Fruit fly (Drosophila melanogaster) whole organism, embryonic: Measurements from ENCODE around the gene Fnta.

Source experiments
- CG10979 ChIP-seq: fragments of 200-800 bp; sonication (Bioruptor generic); optimal IDR thresholded peaks from 2 replicates; lab custom pipeline; 2018; ENCODE audit warnings: missing biosample characterization, mild to moderate bottlenecking, missing genetic modification characterization, moderate library complexity
- CG11085 ChIP-seq: fragments of 200-800 bp; sonication (Bioruptor generic); IDR thresholded peaks from 2 replicates; pipeline ENCODE4 v1.3.6; 2022; ENCODE audit warnings: missing biosample characterization, missing genetic modification characterization
- CG12155 ChIP-seq: fragments of 200-800 bp; sonication (Bioruptor generic); optimal IDR thresholded peaks from 3 replicates; lab custom pipeline; 2016; ENCODE audit warnings: missing biosample characterization, missing genetic modification characterization
- CG13624 ChIP-seq: fragments of 200-800 bp; sonication (Bioruptor generic); optimal IDR thresholded peaks from 2 replicates; lab custom pipeline; 2016; ENCODE audit warnings: missing biosample characterization, missing genetic modification characterization
- CG14965 ChIP-seq: fragments of 200-800 bp; sonication (Bioruptor generic); optimal IDR thresholded peaks from 2 replicates; lab custom pipeline; 2016; ENCODE audit warnings: missing biosample characterization, missing genetic modification characterization, borderline replicate concordance
- CG15011 ChIP-seq: fragments of 200-800 bp; sonication (Bioruptor generic); optimal IDR thresholded peaks from 3 replicates; lab custom pipeline; 2018; ENCODE audit warnings: missing biosample characterization, mild to moderate bottlenecking, missing genetic modification characterization
- CG15696 ChIP-seq: fragments of 200-800 bp; sonication (Bioruptor generic); optimal IDR thresholded peaks from 2 replicates; lab custom pipeline; 2019; ENCODE audit warnings: missing biosample characterization, mild to moderate bottlenecking, missing genetic modification characterization, moderate library complexity
- CG1603 ChIP-seq: fragments of 200-800 bp; sonication (Bioruptor generic); optimal IDR thresholded peaks from 2 replicates; lab custom pipeline; 2019; ENCODE audit warnings: missing biosample characterization, mild to moderate bottlenecking, missing genetic modification characterization, moderate library complexity
- CG16815 ChIP-seq: fragments of 200-800 bp; sonication (Bioruptor generic); optimal IDR thresholded peaks from 3 replicates; lab custom pipeline; 2017; ENCODE audit warnings: missing biosample characterization, mild to moderate bottlenecking, missing genetic modification characterization
- CG2129 ChIP-seq: fragments of 200-800 bp; sonication (Bioruptor generic); IDR thresholded peaks from 2 replicates; pipeline ENCODE4 v1.3.6; 2022; ENCODE audit warnings: missing biosample characterization, missing genetic modification characterization; ENCODE audit not compliant: partially characterized antibody
- CG2202 ChIP-seq: fragments of 200-800 bp; sonication (Bioruptor generic); optimal IDR thresholded peaks from 2 replicates; lab custom pipeline; 2018; ENCODE audit warnings: missing biosample characterization, mild to moderate bottlenecking, missing genetic modification characterization
- CG30020 ChIP-seq: fragments of 200-800 bp; optimal IDR thresholded peaks from 2 replicates; lab custom pipeline; 2019; ENCODE audit warnings: missing biosample characterization, mild to moderate bottlenecking, missing genetic modification characterization, moderate library complexity
- CG33557 ChIP-seq: fragments of 200-800 bp; sonication (Bioruptor generic); optimal IDR thresholded peaks from 2 replicates; lab custom pipeline; 2019; ENCODE audit warnings: missing biosample characterization, mild to moderate bottlenecking, missing genetic modification characterization, moderate library complexity
- CG3995 ChIP-seq: fragments of 200-800 bp; sonication (Bioruptor generic); optimal IDR thresholded peaks from 3 replicates; lab custom pipeline; 2016; ENCODE audit warnings: missing biosample characterization, missing genetic modification characterization
- CG4730 ChIP-seq: fragments of 200-800 bp; sonication (Bioruptor generic); IDR thresholded peaks from 2 replicates; pipeline ENCODE4 v1.3.6; 2022; ENCODE audit warnings: missing biosample characterization, missing genetic modification characterization
- CG4854 ChIP-seq: fragments of 200-800 bp; sonication (Bioruptor generic); optimal IDR thresholded peaks from 2 replicates; lab custom pipeline; 2016; ENCODE audit warnings: missing biosample characterization, missing genetic modification characterization, inconsistent platforms
- CG7357 ChIP-seq: fragments of 200-800 bp; sonication (Bioruptor generic); IDR thresholded peaks from 3 replicates; pipeline ENCODE4 v1.3.6; 2022; ENCODE audit warnings: missing biosample characterization, missing genetic modification characterization
- CG7372 ChIP-seq: fragments of 200-800 bp; sonication (Bioruptor generic); IDR thresholded peaks from 2 replicates; pipeline ENCODE4 v1.3.6; 2022; ENCODE audit warnings: missing biosample characterization, missing genetic modification characterization
- CG7745 ChIP-seq: fragments of 200-800 bp; sonication (Bioruptor generic); optimal IDR thresholded peaks from 2 replicates; lab custom pipeline; 2018; ENCODE audit warnings: missing biosample characterization, mild to moderate bottlenecking, missing genetic modification characterization, moderate library complexity
- CG8944 ChIP-seq: fragments of 200-800 bp; sonication (Bioruptor generic); optimal IDR thresholded peaks from 3 replicates; lab custom pipeline; 2016; ENCODE audit warnings: missing biosample characterization, missing genetic modification characterization
- D19A ChIP-seq: fragments of 200-800 bp; optimal IDR thresholded peaks from 3 replicates; lab custom pipeline; 2019; ENCODE audit warnings: missing biosample characterization, mild to moderate bottlenecking, missing genetic modification characterization, moderate library complexity
- HLH3B ChIP-seq: fragments of 200-800 bp; sonication (Bioruptor generic); IDR thresholded peaks from 2 replicates; pipeline ENCODE4 v1.3.6; 2022; ENCODE audit warnings: missing biosample characterization, missing genetic modification characterization
- Hr39 ChIP-seq: fragments of >200 bp; optimal IDR thresholded peaks from 2 replicates; lab custom pipeline; 2017
- Kr ChIP-seq: fragments of 200-800 bp; sonication (Bioruptor generic); optimal IDR thresholded peaks from 2 replicates; lab custom pipeline; 2017; ENCODE audit warnings: missing biosample characterization, mild to moderate bottlenecking, missing genetic modification characterization
- MBD-R2 ChIP-seq: fragments of 200-800 bp; sonication (Bioruptor generic); IDR thresholded peaks from 2 replicates; pipeline ENCODE4 v1.3.6; 2022; ENCODE audit warnings: missing biosample characterization, missing genetic modification characterization
- Mrtf ChIP-seq: fragments of 200-800 bp; sonication (Bioruptor generic); IDR thresholded peaks from 3 replicates; pipeline ENCODE4 v1.3.6; 2022; ENCODE audit warnings: missing biosample characterization, missing genetic modification characterization
- Opbp ChIP-seq: fragments of 200-800 bp; sonication (Bioruptor generic); IDR thresholded peaks from 3 replicates; pipeline ENCODE4 v1.3.6; 2022; ENCODE audit warnings: missing biosample characterization, missing genetic modification characterization; ENCODE audit not compliant: partially characterized antibody
- Ptx1 ChIP-seq: fragments of 200-800 bp; sonication (Bioruptor generic); IDR thresholded peaks from 2 replicates; pipeline ENCODE4 v1.3.6; 2022; ENCODE audit warnings: missing biosample characterization, missing genetic modification characterization
- Sry-δ ChIP-seq: fragments of 200-800 bp; sonication (Bioruptor generic); optimal IDR thresholded peaks from 2 replicates; lab custom pipeline; 2016; ENCODE audit warnings: missing biosample characterization, missing genetic modification characterization
- ash1 ChIP-seq: fragments of 200-800 bp; sonication (Bioruptor generic); optimal IDR thresholded peaks from 2 replicates; lab custom pipeline; 2018; ENCODE audit warnings: missing biosample characterization, mild to moderate bottlenecking, missing genetic modification characterization
- bcd ChIP-seq: fragments of 200-800 bp; sonication (Bioruptor generic); optimal IDR thresholded peaks from 2 replicates; lab custom pipeline; 2017; ENCODE audit warnings: missing biosample characterization, mild to moderate bottlenecking, missing genetic modification characterization
- cas ChIP-seq: fragments of 200-800 bp; sonication (Bioruptor generic); IDR thresholded peaks from 2 replicates; pipeline ENCODE4 v1.3.6; 2022; ENCODE audit warnings: missing biosample characterization, missing genetic modification characterization
- dan ChIP-seq: fragments of 200-800 bp; sonication (Bioruptor generic); IDR thresholded peaks from 2 replicates; pipeline ENCODE4 v1.3.6; 2022; ENCODE audit warnings: missing biosample characterization, missing genetic modification characterization
- eve ChIP-seq, 2 experiments: fragments of >200 bp; optimal IDR thresholded peaks; 2 replicates each; lab custom pipeline; 2017; ENCODE audit warnings: missing biosample characterization in 2 of 2, missing genetic modification characterization in 2 of 2
- fd3F ChIP-seq: fragments of 200-800 bp; sonication (Bioruptor generic); optimal IDR thresholded peaks from 2 replicates; lab custom pipeline; 2018; ENCODE audit warnings: missing biosample characterization, mild to moderate bottlenecking, missing genetic modification characterization, moderate library complexity
- gcm ChIP-seq: fragments of 200-800 bp; sonication (Bioruptor generic); optimal IDR thresholded peaks from 2 replicates; lab custom pipeline; 2019; ENCODE audit warnings: missing biosample characterization, mild to moderate bottlenecking, missing genetic modification characterization, moderate library complexity
- hbn ChIP-seq: fragments of 200-800 bp; sonication (Bioruptor generic); IDR thresholded peaks from 2 replicates; pipeline ENCODE4 v1.3.6; 2022; ENCODE audit warnings: missing biosample characterization, missing genetic modification characterization; ENCODE audit not compliant: partially characterized antibody
- lbe ChIP-seq: fragments of 200-800 bp; sonication (Bioruptor generic); optimal IDR thresholded peaks from 2 replicates; lab custom pipeline; 2016; ENCODE audit warnings: missing biosample characterization, mild to moderate bottlenecking, missing genetic modification characterization
- nom ChIP-seq: fragments of 200-800 bp; sonication (Bioruptor generic); optimal IDR thresholded peaks from 2 replicates; lab custom pipeline; 2017; ENCODE audit warnings: missing biosample characterization, missing genetic modification characterization, mild to moderate bottlenecking, moderate library complexity, missing genetic modification reagents
- pros ChIP-seq: fragments of 200-800 bp; sonication (Bioruptor generic); optimal IDR thresholded peaks from 3 replicates; lab custom pipeline; 2019; ENCODE audit warnings: missing biosample characterization, mild to moderate bottlenecking, missing genetic modification characterization, moderate library complexity
- sqz ChIP-seq: fragments of 200-800 bp; sonication (Bioruptor generic); optimal IDR thresholded peaks from 3 replicates; lab custom pipeline; 2018; ENCODE audit warnings: missing biosample characterization, mild to moderate bottlenecking, missing genetic modification characterization
- stc ChIP-seq: fragments of 200-800 bp; sonication (Bioruptor generic); IDR thresholded peaks from 2 replicates; pipeline ENCODE4 v1.3.6; 2022; ENCODE audit warnings: missing biosample characterization, missing genetic modification characterization
- sug ChIP-seq: fragments of 200-800 bp; optimal IDR thresholded peaks from 2 replicates; lab custom pipeline; 2019; ENCODE audit warnings: missing biosample characterization, mild to moderate bottlenecking, missing genetic modification characterization, moderate library complexity
- tio ChIP-seq: fragments of 200-800 bp; sonication (Bioruptor generic); optimal IDR thresholded peaks from 2 replicates; lab custom pipeline; 2017; ENCODE audit warnings: missing biosample characterization, missing genetic modification characterization, inconsistent platforms
- tna ChIP-seq: fragments of 200-800 bp; sonication (Bioruptor generic); IDR thresholded peaks from 2 replicates; pipeline ENCODE4 v1.3.6; 2022; ENCODE audit warnings: missing biosample characterization, missing genetic modification characterization; ENCODE audit not compliant: partially characterized antibody
- toy ChIP-seq: fragments of 200-800 bp; sonication (Bioruptor generic); IDR thresholded peaks from 2 replicates; pipeline ENCODE4 v1.3.6; 2022; ENCODE audit warnings: missing biosample characterization, missing genetic modification characterization
- tx ChIP-seq: fragments of 200-800 bp; sonication (Bioruptor generic); optimal IDR thresholded peaks from 2 replicates; lab custom pipeline; 2016; ENCODE audit warnings: missing biosample characterization, missing genetic modification characterization
- zen ChIP-seq: fragments of 200-800 bp; sonication (Bioruptor generic); optimal IDR thresholded peaks from 3 replicates; lab custom pipeline; 2018; ENCODE audit warnings: missing biosample characterization, mild to moderate bottlenecking, missing genetic modification characterization, moderate library complexity

Fnta gene

dm6 chr2L:4810697-4811490, 19.6 kb downstream of the Fnta start (continued):
- no peak for TF ChIP-seq Opbp
- TF ChIP-seq CG7372 (GFP tag; lab: Robert Waterston, UW) = no peak
- peak; percentile 68 for TF ChIP-seq Ptx1 (GFP tag; lab: Robert Waterston, UW)
- peak; percentile 42; the same call in 1 of the 3 replicates for TF ChIP-seq CG7357 (GFP tag; lab: Robert Waterston, UW)
- peak; percentile 40 for TF ChIP-seq CG12155 (GFP tag; lab: Kevin White, UChicago)
- TF ChIP-seq MBD-R2 = peak; percentile 17; the same call in 1 of the 2 replicates
- TF ChIP-seq CG13624 (GFP tag; lab: Kevin White, UChicago) = no peak
- TF ChIP-seq CG16815 (GFP tag; lab: Kevin White, UChicago) = peak; percentile 78
- no peak for TF ChIP-seq CG14965 (GFP tag; lab: Kevin White, UChicago)
- peak; percentile 8 for TF ChIP-seq nom (GFP tag; lab: Kevin White, UChicago)
- no peak for TF ChIP-seq toy (GFP tag; lab: Robert Waterston, UW)
- TF ChIP-seq CG4730 = no peak
- TF ChIP-seq CG8944 (GFP tag; lab: Kevin White, UChicago) = no peak
- TF ChIP-seq gcm = no peak
- no peak for TF ChIP-seq CG1603 (tag; lab: Kevin White, UChicago)
- no peak for TF ChIP-seq Kr (GFP tag; lab: Kevin White, UChicago)
- TF ChIP-seq CG2202 (tag; lab: Kevin White, UChicago) = peak; percentile 32
- peak; percentile 24 for TF ChIP-seq tx (GFP tag; lab: Kevin White, UChicago)
- TF ChIP-seq CG15696 (tag; lab: Kevin White, UChicago) = peak; percentile 64
- TF ChIP-seq D19A (tag; lab: Kevin White, UChicago) = peak; percentile 100
- TF ChIP-seq Hr39 (lab: Kevin White, UChicago) = no peak
- no peak; the same call in 1 of the 2 replicates for TF ChIP-seq HLH3B
- TF ChIP-seq CG15011 = peak; percentile 25
- peak; percentile 65 for TF ChIP-seq CG33557 (GFP tag; lab: Kevin White, UChicago)
- no peak for TF ChIP-seq hbn (GFP tag; lab: Robert Waterston, UW)

- TF ChIP-seq Sry-δ (GFP tag; lab: Kevin White, UChicago) (no peak), CG10979 (peak; percentile 26), pros (GFP tag; lab: Kevin White, UChicago) (peak; percentile 42), CG11085 (GFP tag; lab: Robert Waterston, UW) (no peak; the same call in 1 of the 2 replicates), CG15696 (tag; lab: Kevin White, UChicago) (no peak), eve (GFP tag; optimal IDR thresholded peaks at IDR 0.05; lab: Kevin White, UChicago) (no peak), tio (GFP tag; lab: Kevin White, UChicago) (no peak), CG3995 (no peak), sqz (GFP tag; lab: Kevin White, UChicago) (peak; percentile 95), lbe (GFP tag; lab: Kevin White, UChicago) (peak; percentile 17), tna (GFP tag; lab: Robert Waterston, UW) (peak; percentile 68; the same call in 1 of the 2 replicates), stc (GFP tag; lab: Robert Waterston, UW) (peak; percentile 27; the same call in 1 of the 2 replicates), bcd (GFP tag; lab: Kevin White, UChicago) (peak; percentile 4), sug (tag; lab: Kevin White, UChicago) (peak; percentile 72), CG2129 (GFP tag; lab: Robert Waterston, UW) (no peak), fd3F (GFP tag; lab: Kevin White, UChicago) (peak; percentile 14), CG30020 (tag; lab: Kevin White, UChicago) (no peak), zen (tag; lab: Kevin White, UChicago) (no peak), dan (no peak), CG2202 (tag; lab: Kevin White, UChicago) (peak; percentile 10), cas (GFP tag; lab: Robert Waterston, UW) (no peak), CG7745 (peak; percentile 67), CG4854 (GFP tag; lab: Kevin White, UChicago) (peak; percentile 32), ash1 (GFP tag; lab: Kevin White, UChicago) (no peak), Mrtf (GFP tag; lab: Robert Waterston, UW) (no peak)
These were observed 20.4 kb downstream of the Fnta start for dm6 chr2L:4810044-4810609.
